Worm (Caenorhabditis elegans) whole organism, young adult: ENCODE data around the gene rsp-7.
A peak's percentile ranks its signal among the peaks of the same experiment; 100 is the strongest.

Experiments used
- B0019.2 ChIP-seq: fragments of 200-800 bp; sonication (Bioruptor generic); conservative IDR thresholded peaks from 2 replicates; pipeline ENCODE4 v1.3.6; 2022; ENCODE audit warnings: missing genetic modification reagents, missing genetic modification characterization, missing compliant biosample characterization
- B0035.1 ChIP-seq: sonication (generic microtip); optimal IDR thresholded peaks from 2 replicates; lab custom pipeline; 2016; ENCODE audit warnings: missing genetic modification characterization, mild to moderate bottlenecking, missing compliant biosample characterization, missing genotype, missing genetic modification reagents
- F37B4.10 ChIP-seq: fragments of 200-800 bp; sonication (Bioruptor generic); IDR thresholded peaks from 2 replicates; pipeline ENCODE4 v1.3.6; 2022; ENCODE audit warnings: missing genetic modification characterization, missing compliant biosample characterization
- F52B5.7 ChIP-seq: sonication (generic microtip); optimal IDR thresholded peaks from 2 replicates; lab custom pipeline; 2016; ENCODE audit warnings: mild to moderate bottlenecking, missing genetic modification characterization, missing compliant biosample characterization
- F55B11.4 ChIP-seq: sonication (generic microtip); optimal IDR thresholded peaks from 2 replicates; lab custom pipeline; 2016; ENCODE audit warnings: missing compliant biosample characterization, missing genetic modification characterization, borderline replicate concordance; ENCODE audit not compliant: insufficient read depth
- F57A8.1 ChIP-seq: fragments of 200-800 bp; sonication (Bioruptor generic); optimal IDR thresholded peaks from 2 replicates; lab custom pipeline; 2018; ENCODE audit warnings: mild to moderate bottlenecking, missing genetic modification characterization, moderate library complexity, missing compliant biosample characterization
- F57C9.4 ChIP-seq: sonication (generic microtip); optimal IDR thresholded peaks from 2 replicates; lab custom pipeline; 2017; ENCODE audit warnings: mild to moderate bottlenecking, missing genetic modification characterization, missing compliant biosample characterization
- T26A5.8 ChIP-seq: sonication (generic microtip); optimal IDR thresholded peaks from 2 replicates; lab custom pipeline; 2016; ENCODE audit warnings: missing genetic modification characterization, missing compliant biosample characterization
- Y53F4B.3 ChIP-seq: fragments of 200-800 bp; sonication (Bioruptor generic); IDR thresholded peaks from 2 replicates; pipeline ENCODE4 v1.3.6; 2022; ENCODE audit warnings: missing genetic modification reagents, missing genetic modification characterization, missing compliant biosample characterization
- Y53G8AR.9 ChIP-seq: fragments of 200-800 bp; sonication (Bioruptor generic); conservative IDR thresholded peaks from 2 replicates; pipeline ENCODE4 v1.3.6; 2022; ENCODE audit warnings: missing genetic modification reagents, missing genetic modification characterization, missing compliant biosample characterization
- Y67H2A.10 ChIP-seq: fragments of 200-800 bp; sonication (Bioruptor generic); conservative IDR thresholded peaks from 2 replicates; pipeline ENCODE4 v1.3.6; 2022; ENCODE audit warnings: missing genetic modification reagents, missing genetic modification characterization, missing compliant biosample characterization
- Y79H2A.3 ChIP-seq: fragments of 200-800 bp; sonication (Bioruptor generic); conservative IDR thresholded peaks from 2 replicates; pipeline ENCODE4 v1.3.6; 2022; ENCODE audit warnings: missing genetic modification reagents, missing genetic modification characterization, missing compliant biosample characterization
- ZK185.1 ChIP-seq: sonication (generic microtip); optimal IDR thresholded peaks from 2 replicates; lab custom pipeline; 2016; ENCODE audit warnings: mild to moderate bottlenecking, missing genetic modification characterization, missing compliant biosample characterization; ENCODE audit not compliant: poor library complexity, severe bottlenecking
- ama-1 ChIP-seq, 3 experiments: fragments of 150-350 bp in 1 of 3; sonication (generic microtip) in 2 of 3; optimal IDR thresholded peaks; 2 replicates each; lab custom pipeline; 2014 to 2018; ENCODE audit warnings: missing biosample characterization in 2 of 3, missing genetic modification characterization in 2 of 3, missing genetic modification reagents in 2 of 3
- bed-1 ChIP-seq: fragments of 200-800 bp; sonication (Bioruptor generic); IDR thresholded peaks from 2 replicates; pipeline ENCODE4 v1.3.6; 2022; ENCODE audit warnings: missing genetic modification reagents, missing genetic modification characterization, missing compliant biosample characterization
- cebp-1 ChIP-seq, 2 experiments: fragments of 200-800 bp in 1 of 2; sonication (Bioruptor generic) in 1 of 2; sonication (generic microtip) in 1 of 2; IDR thresholded peaks in 1 of 2; optimal IDR thresholded peaks in 1 of 2; 2 replicates each; pipeline versions ENCODE4 v1.3.6 to Lab custom; 2017 to 2022; ENCODE audit warnings: missing compliant biosample characterization in 2 of 2, missing genetic modification characterization in 2 of 2, mild to moderate bottlenecking in 1 of 2, missing genetic modification reagents in 1 of 2, moderate library complexity in 1 of 2
- ceh-27 ChIP-seq: fragments of 200-800 bp; sonication (Bioruptor generic); optimal IDR thresholded peaks from 2 replicates; lab custom pipeline; 2018; ENCODE audit warnings: mild to moderate bottlenecking, missing genetic modification characterization, moderate library complexity, missing compliant biosample characterization
- ceh-40 ChIP-seq: fragments of 200-800 bp; sonication (Bioruptor generic); IDR thresholded peaks from 2 replicates; pipeline ENCODE4 v1.3.6; 2022; ENCODE audit warnings: missing genetic modification characterization, missing compliant biosample characterization
- die-1 ChIP-seq: sonication (generic microtip); optimal IDR thresholded peaks from 2 replicates; lab custom pipeline; 2016; ENCODE audit warnings: missing genotype, mild to moderate bottlenecking, missing genetic modification characterization, missing compliant biosample characterization
- dpl-1 ChIP-seq: fragments of 150-350 bp; optimal IDR thresholded peaks from 2 replicates; lab custom pipeline; 2014; ENCODE audit warnings: missing biosample characterization, missing genetic modification reagents, missing genetic modification characterization
- egl-18 ChIP-seq: fragments of 200-800 bp; sonication (Bioruptor generic); IDR thresholded peaks from 2 replicates; pipeline ENCODE4 v1.3.6; 2022; ENCODE audit warnings: missing genetic modification reagents, missing genetic modification characterization, missing compliant biosample characterization
- fkh-3 ChIP-seq: sonication (generic microtip); optimal IDR thresholded peaks from 2 replicates; lab custom pipeline; 2016; ENCODE audit warnings: mild to moderate bottlenecking, missing genetic modification characterization, missing compliant biosample characterization
- hlh-12 ChIP-seq: sonication (generic microtip); optimal IDR thresholded peaks from 2 replicates; lab custom pipeline; 2016; ENCODE audit warnings: missing genetic modification characterization, missing compliant biosample characterization
- hrde-1 ChIP-seq: sonication (generic microtip); optimal IDR thresholded peaks from 2 replicates; lab custom pipeline; 2016; ENCODE audit warnings: missing genetic modification characterization, mild to moderate bottlenecking, missing compliant biosample characterization, moderate library complexity, missing genotype, missing genetic modification reagents, borderline replicate concordance
- lin-35 ChIP-seq, 3 experiments: fragments of 150-350 bp in 2 of 3; sonication (generic microtip) in 1 of 3; optimal IDR thresholded peaks; 2 replicates each; lab custom pipeline; 2014 to 2018; ENCODE audit warnings: missing biosample characterization in 3 of 3, missing genetic modification characterization in 3 of 3, missing genetic modification reagents in 3 of 3
- madf-10 ChIP-seq: sonication (generic microtip); optimal IDR thresholded peaks from 2 replicates; lab custom pipeline; 2016; ENCODE audit warnings: mild to moderate bottlenecking, missing genetic modification characterization, missing compliant biosample characterization
- madf-3 ChIP-seq: fragments of 200-800 bp; sonication (Bioruptor generic); IDR thresholded peaks from 2 replicates; pipeline ENCODE4 v1.3.6; 2022; ENCODE audit warnings: missing genetic modification reagents, missing genetic modification characterization, missing compliant biosample characterization
- madf-6 ChIP-seq: fragments of 200-800 bp; sonication (Bioruptor generic); IDR thresholded peaks from 2 replicates; pipeline ENCODE4 v1.3.6; 2022; ENCODE audit warnings: missing genetic modification reagents, missing genetic modification characterization, missing compliant biosample characterization
- madf-8 ChIP-seq: fragments of 200-800 bp; sonication (Bioruptor generic); conservative IDR thresholded peaks from 2 replicates; pipeline ENCODE4 v1.3.6; 2022; ENCODE audit warnings: missing genetic modification reagents, missing genetic modification characterization, missing compliant biosample characterization
- mcd-1 ChIP-seq: fragments of 200-800 bp; sonication (Bioruptor generic); IDR thresholded peaks from 2 replicates; pipeline ENCODE4 v1.3.6; 2022; ENCODE audit warnings: missing genetic modification reagents, missing genetic modification characterization, missing compliant biosample characterization
- nfya-1 ChIP-seq: sonication (generic microtip); optimal IDR thresholded peaks from 2 replicates; lab custom pipeline; 2017; ENCODE audit warnings: antibody characterized with exemption, missing compliant biosample characterization, missing genetic modification characterization, borderline replicate concordance; ENCODE audit not compliant: insufficient read depth
- nhr-179 ChIP-seq: sonication (generic microtip); optimal IDR thresholded peaks from 2 replicates; lab custom pipeline; 2016; ENCODE audit warnings: mild to moderate bottlenecking, missing genetic modification characterization, missing compliant biosample characterization
- nhr-27 ChIP-seq: fragments of 200-800 bp; sonication (Bioruptor generic); optimal IDR thresholded peaks from 2 replicates; lab custom pipeline; 2018; ENCODE audit warnings: mild to moderate bottlenecking, missing genetic modification characterization, moderate library complexity, missing compliant biosample characterization
- nhr-80 ChIP-seq: sonication (generic microtip); optimal IDR thresholded peaks from 2 replicates; lab custom pipeline; 2016; ENCODE audit warnings: missing genetic modification characterization, missing compliant biosample characterization
- pha-4 ChIP-seq: fragments of 150-350 bp; sonication (generic microtip); optimal IDR thresholded peaks from 2 replicates; lab custom pipeline; 2014; ENCODE audit warnings: missing biosample characterization, missing genetic modification reagents, missing genetic modification characterization
- repo-1 ChIP-seq: sonication (generic microtip); optimal IDR thresholded peaks from 2 replicates; lab custom pipeline; 2017; ENCODE audit warnings: mild to moderate bottlenecking, missing genetic modification characterization, missing compliant biosample characterization
- sdz-38 ChIP-seq: sonication (generic microtip); optimal IDR thresholded peaks from 2 replicates; lab custom pipeline; 2016; ENCODE audit warnings: missing genotype, missing genetic modification characterization, missing compliant biosample characterization
- snpc-3.4 ChIP-seq: sonication (generic microtip); optimal IDR thresholded peaks from 2 replicates; lab custom pipeline; 2017; ENCODE audit warnings: missing genetic modification characterization, mild to moderate bottlenecking, missing compliant biosample characterization, antibody characterized with exemption, moderate library complexity, missing genotype, missing genetic modification reagents
- tbx-9 ChIP-seq: sonication (generic microtip); optimal IDR thresholded peaks from 2 replicates; lab custom pipeline; 2016; ENCODE audit warnings: borderline replicate concordance, missing genetic modification characterization, inconsistent platforms, missing compliant biosample characterization
- tlf-1 ChIP-seq: fragments of 200-800 bp; sonication (Bioruptor generic); optimal IDR thresholded peaks from 2 replicates; lab custom pipeline; 2018; ENCODE audit warnings: mild to moderate bottlenecking, missing genetic modification characterization, missing compliant biosample characterization
- xnd-1 ChIP-seq: sonication (generic microtip); optimal IDR thresholded peaks from 2 replicates; lab custom pipeline; 2016; ENCODE audit warnings: missing genotype, missing genetic modification reagents, missing genetic modification characterization, missing compliant biosample characterization
- zim-3 ChIP-seq: sonication (generic microtip); optimal IDR thresholded peaks from 2 replicates; lab custom pipeline; 2017; ENCODE audit warnings: mild to moderate bottlenecking, missing genetic modification characterization, moderate library complexity, missing compliant biosample characterization
- ztf-22 ChIP-seq: fragments of 200-800 bp; sonication (Bioruptor generic); optimal IDR thresholded peaks from 2 replicates; lab custom pipeline; 2018; ENCODE audit warnings: mild to moderate bottlenecking, missing genetic modification characterization, moderate library complexity, missing compliant biosample characterization
- ztf-28 ChIP-seq: fragments of 200-800 bp; sonication (Bioruptor generic); IDR thresholded peaks from 2 replicates; pipeline ENCODE4 v1.3.6; 2022; ENCODE audit warnings: missing genetic modification reagents, missing genetic modification characterization, missing compliant biosample characterization

Gene rsp-7

DNA sequence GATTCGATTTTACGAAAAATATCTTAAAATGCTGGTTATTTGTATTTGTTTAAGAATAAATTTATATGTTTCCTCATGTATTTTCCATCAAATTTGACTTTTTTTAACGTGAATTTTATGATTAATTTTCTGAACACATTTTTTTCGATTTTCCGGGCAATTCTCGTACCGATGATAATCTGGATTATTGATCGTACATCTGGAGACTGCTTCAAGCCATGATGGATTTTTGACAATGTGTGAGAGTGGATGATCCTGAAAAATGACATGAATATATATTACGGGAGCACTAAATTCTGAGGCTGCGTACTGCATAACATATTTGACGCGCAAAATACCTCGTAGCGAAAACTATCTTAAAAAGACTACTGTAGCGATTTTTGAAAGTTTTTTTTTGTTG lies 4.6 kb upstream of the rsp-7 start:
- TF ChIP-seq ZK185.1 (tag; lab: Kevin White, UChicago): no peak
- TF ChIP-seq lin-35 (GFP tag; optimal IDR thresholded peaks at IDR 0.05; lab: Kevin White, UChicago): no peak
- TF ChIP-seq T26A5.8: no peak
- no peak for TF ChIP-seq madf-10
- no peak for TF ChIP-seq zim-3
- no peak for TF ChIP-seq pha-4 (tag; lab: Kevin White, UChicago)
- TF ChIP-seq F57C9.4 (tag; lab: Kevin White, UChicago): no peak

DNA sequence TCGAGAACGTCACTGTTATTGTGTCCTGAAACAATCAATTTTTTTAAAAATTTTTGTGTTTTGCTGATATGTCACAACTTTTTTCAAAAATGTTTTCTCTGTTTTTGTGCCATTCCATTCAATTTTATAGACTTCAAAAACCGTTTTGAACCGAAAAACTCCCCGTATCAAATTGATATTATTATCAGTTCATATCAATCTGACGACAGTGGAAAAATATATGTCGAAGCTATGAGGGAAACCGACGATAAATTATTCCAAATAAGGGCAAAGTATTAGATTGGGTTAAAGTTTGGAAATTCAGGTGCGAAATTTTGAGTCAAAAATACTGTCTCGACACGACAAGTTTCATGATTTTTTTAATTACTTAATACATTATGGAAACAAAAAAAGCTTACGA lies 2.6 kb upstream of the rsp-7 start:
- TF ChIP-seq F52B5.7 (no peak), tlf-1 (GFP tag; lab: Kevin White, UChicago) (no peak), ceh-27 (GFP tag; lab: Kevin White, UChicago) (no peak), nhr-80 (tag; lab: Kevin White, UChicago) (peak; percentile 42)

DNA sequence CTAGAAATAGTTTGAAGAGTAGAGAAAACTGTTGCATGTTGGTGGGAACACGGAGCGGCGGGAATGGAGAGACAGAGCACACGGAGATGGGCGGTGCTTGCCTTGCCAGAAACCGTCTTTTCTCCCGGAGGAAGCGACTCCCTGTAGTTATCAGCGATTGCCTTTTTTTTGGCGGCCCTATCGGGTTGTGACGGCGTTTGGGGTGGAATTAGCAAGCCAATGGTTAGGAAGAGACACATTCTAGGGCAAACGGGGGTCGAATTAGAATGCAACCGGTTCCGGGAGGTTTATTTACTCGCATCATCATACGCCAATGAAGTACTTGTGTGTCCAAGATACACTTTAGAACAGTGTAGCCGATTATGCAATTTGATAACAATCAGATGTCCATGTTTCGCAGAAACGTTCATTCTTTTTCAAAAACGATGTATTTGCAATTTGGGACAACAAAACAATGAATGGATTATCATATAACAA lies 1.3 kb upstream of the rsp-7 start, which contains the start of gene lact-3:
lact-3 (minus strand) TSS at position 51 of the 477 bp plus-strand sequence.
- TF ChIP-seq ztf-28 (GFP tag; lab: Robert Waterston, UW) (no peak), F57A8.1 (GFP tag; lab: Kevin White, UChicago) (no peak), madf-10 (no peak), snpc-3.4 (no peak), ceh-40 (GFP tag; lab: Robert Waterston, UW) (no peak), madf-3 (peak; percentile 80; the same call in 1 of the 2 replicates), Y67H2A.10 (GFP tag; lab: Robert Waterston, UW) (no peak), F57C9.4 (tag; lab: Kevin White, UChicago) (no peak), hrde-1 (tag; lab: Kevin White, UChicago) (peak; percentile 80), Y79H2A.3 (GFP tag; lab: Robert Waterston, UW) (0 out of 2 replicates have a peak, but pooled peaks have one; percentile 38), repo-1 (no peak), tbx-9 (tag; lab: Kevin White, UChicago) (no peak), F37B4.10 (GFP tag; lab: Robert Waterston, UW) (no peak), nfya-1 (tag; lab: Kevin White, UChicago) (no peak), B0019.2 (no peak), madf-8 (GFP tag; lab: Robert Waterston, UW) (no peak; the same call in 1 of the 2 replicates), nhr-27 (tag; lab: Kevin White, UChicago) (no peak), fkh-3 (no peak), egl-18 (GFP tag; lab: Robert Waterston, UW) (no peak), B0035.1 (tag; lab: Kevin White, UChicago) (no peak), xnd-1 (tag; lab: Kevin White, UChicago) (peak; percentile 37), ama-1 (optimal IDR thresholded peaks at IDR 0.05; lab: Kevin White, UChicago) (no peak), ama-1 (GFP tag; optimal IDR thresholded peaks at IDR 0.05; lab: Kevin White, UChicago) (peak in 1 of 2 experiments; percentile 34), cebp-1 (GFP tag; IDR thresholded peaks at IDR 0.05; lab: Robert Waterston, UW) (no peak), cebp-1 (tag; optimal IDR thresholded peaks at IDR 0.05; lab: Kevin White, UChicago) (peak; percentile 38), mcd-1 (GFP tag; lab: Robert Waterston, UW) (peak; percentile 43), nhr-179 (tag; lab: Kevin White, UChicago) (no peak), Y53G8AR.9 (GFP tag; lab: Robert Waterston, UW) (peak; percentile 75), bed-1 (no peak), F55B11.4 (tag; lab: Kevin White, UChicago) (no peak), Y53F4B.3 (GFP tag; lab: Robert Waterston, UW) (no peak), hlh-12 (tag; lab: Kevin White, UChicago) (no peak), die-1 (tag; lab: Kevin White, UChicago) (no peak), ztf-22 (GFP tag; lab: Kevin White, UChicago) (no peak), dpl-1 (GFP tag; lab: Kevin White, UChicago) (no peak), sdz-38 (tag; lab: Kevin White, UChicago) (no peak), madf-6 (GFP tag; lab: Robert Waterston, UW) (peak; percentile 65)
